Worm (Caenorhabditis elegans): ENCODE measurements around the gene unc-27.

Gene unc-27

ce11 chrX:8808740-8809139, 19.5 kb downstream of the unc-27 start:
- TF ChIP-seq tab-1 (GFP tag; IDR thresholded peaks at IDR 0.05) (no peak), ztf-29 (GFP tag; IDR thresholded peaks at IDR 0.05) (no peak), ref-1 (GFP tag; conservative IDR thresholded peaks at IDR 0.05) (no peak)

ce11 chrX:8810908-8811307, 21.7 kb downstream of the unc-27 start, which contains the start of gene R04E5.9:
Gene R04E5.9 (minus strand): TSS chrX:8811142.
- TF ChIP-seq cog-1 (tag; optimal IDR thresholded peaks at IDR 0.05) (peak; percentile 78), flt-1 (GFP tag; IDR thresholded peaks at IDR 0.05) (0 out of 2 replicates have a peak, but pooled peaks have one; percentile 26), ztf-23 (GFP tag; IDR thresholded peaks at IDR 0.05) (no peak), ref-1 (GFP tag; conservative IDR thresholded peaks at IDR 0.05) (no peak), ztf-29 (GFP tag; IDR thresholded peaks at IDR 0.05) (no peak), tab-1 (GFP tag; IDR thresholded peaks at IDR 0.05) (no peak), T22C8.4 (GFP tag; IDR thresholded peaks at IDR 0.05) (peak; percentile 69)

DNA sequence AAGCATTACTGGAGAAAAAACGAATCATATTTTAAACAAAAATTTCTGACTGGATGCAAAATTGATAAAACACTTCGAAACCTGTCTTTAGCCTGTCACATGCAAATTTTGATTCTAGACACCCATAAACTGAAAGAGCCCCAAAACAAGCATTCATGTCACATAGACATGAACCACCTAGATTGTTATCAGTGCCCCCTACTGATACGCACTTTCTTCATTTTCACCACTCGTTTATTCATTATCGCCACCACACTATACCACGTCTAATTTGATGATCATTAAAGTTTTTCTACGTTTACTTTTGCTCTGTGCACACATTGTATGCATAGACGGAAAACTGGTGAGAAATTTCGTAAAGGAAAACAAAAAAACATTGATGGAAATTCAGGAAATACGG, 22.7 kb downstream of the unc-27 start, which contains the start of gene cnnm-2:
Gene cnnm-2 (plus strand): TSS at position 190 of the 400 bp plus-strand sequence.
- TF ChIP-seq T22C8.4 (GFP tag; IDR thresholded peaks at IDR 0.05) (no peak), ztf-29 (GFP tag; IDR thresholded peaks at IDR 0.05) (no peak), ref-1 (GFP tag; conservative IDR thresholded peaks at IDR 0.05) (no peak), ztf-23 (GFP tag; IDR thresholded peaks at IDR 0.05) (no peak), med-1 (GFP tag; optimal IDR thresholded peaks at IDR 0.05; ENCODE audit: insufficient read depth) (no peak), cog-1 (tag; optimal IDR thresholded peaks at IDR 0.05) (no peak), tab-1 (GFP tag; IDR thresholded peaks at IDR 0.05) (no peak), flt-1 (GFP tag; IDR thresholded peaks at IDR 0.05) (no peak), klf-2 (GFP tag; conservative IDR thresholded peaks at IDR 0.05) (no peak)

ce11 chrX:8817929-8818328, 28.7 kb downstream of the unc-27 start:
- TF ChIP-seq flt-1 (GFP tag; IDR thresholded peaks at IDR 0.05), result peak; percentile 89
- TF ChIP-seq ref-1 (GFP tag; conservative IDR thresholded peaks at IDR 0.05), result peak; percentile 48; the same call in 1 of the 2 replicates
- peak; percentile 65; the same call in 1 of the 2 replicates for TF ChIP-seq klf-2 (GFP tag; conservative IDR thresholded peaks at IDR 0.05)
- peak; percentile 69; the same call in 1 of the 2 replicates for TF ChIP-seq ztf-23 (GFP tag; IDR thresholded peaks at IDR 0.05)
- no peak for TF ChIP-seq ztf-29 (GFP tag; IDR thresholded peaks at IDR 0.05)
- no peak for TF ChIP-seq med-1 (GFP tag; optimal IDR thresholded peaks at IDR 0.05; ENCODE audit: insufficient read depth)
- TF ChIP-seq tab-1 (GFP tag; IDR thresholded peaks at IDR 0.05), result peak; percentile 80
- no peak for TF ChIP-seq cog-1 (tag; optimal IDR thresholded peaks at IDR 0.05)
- TF ChIP-seq T22C8.4 (GFP tag; IDR thresholded peaks at IDR 0.05), result peak; percentile 51

DNA sequence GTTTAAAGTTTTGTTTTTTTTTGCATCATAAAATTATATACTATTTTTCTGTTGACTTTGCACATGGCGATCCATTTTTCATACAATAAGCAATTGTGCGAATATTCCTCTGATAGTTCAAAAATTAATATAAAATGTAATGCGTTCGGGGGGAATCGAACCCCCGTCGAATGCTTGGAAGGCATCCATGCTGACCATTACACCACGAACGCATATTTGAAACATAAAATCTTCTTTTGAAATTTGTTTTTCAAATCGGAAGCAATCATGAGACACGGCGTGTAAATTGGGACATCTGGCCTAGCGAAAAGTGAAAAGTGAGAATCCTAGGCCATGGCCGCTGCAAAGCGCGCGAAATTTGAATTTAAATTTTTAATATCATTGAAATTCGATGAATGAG, 29.2 kb downstream of the unc-27 start:
- peak; percentile 8; the same call in 1 of the 2 replicates for TF ChIP-seq T22C8.4 (GFP tag; IDR thresholded peaks at IDR 0.05)

ce11 chrX:8819815-8820415, 30.7 kb downstream of the unc-27 start:
- TF ChIP-seq ztf-29 (GFP tag; IDR thresholded peaks at IDR 0.05), result no peak
- no peak for TF ChIP-seq ref-1 (GFP tag; conservative IDR thresholded peaks at IDR 0.05)
- no peak for TF ChIP-seq ztf-23 (GFP tag; IDR thresholded peaks at IDR 0.05)
- no peak for TF ChIP-seq klf-2 (GFP tag; conservative IDR thresholded peaks at IDR 0.05)
- TF ChIP-seq T22C8.4 (GFP tag; IDR thresholded peaks at IDR 0.05), result no peak
- no peak for TF ChIP-seq cog-1 (tag; optimal IDR thresholded peaks at IDR 0.05)
- TF ChIP-seq med-1 (GFP tag; optimal IDR thresholded peaks at IDR 0.05; ENCODE audit: insufficient read depth), result no peak
- no peak for TF ChIP-seq flt-1 (GFP tag; IDR thresholded peaks at IDR 0.05)
- TF ChIP-seq tab-1 (GFP tag; IDR thresholded peaks at IDR 0.05), result no peak

- TF ChIP-seq ref-1 (GFP tag; conservative IDR thresholded peaks at IDR 0.05), result no peak
- TF ChIP-seq T22C8.4 (GFP tag; IDR thresholded peaks at IDR 0.05), result no peak
- no peak for TF ChIP-seq med-1 (GFP tag; optimal IDR thresholded peaks at IDR 0.05; ENCODE audit: insufficient read depth)
- TF ChIP-seq tab-1 (GFP tag; IDR thresholded peaks at IDR 0.05), result no peak
- TF ChIP-seq ztf-23 (GFP tag; IDR thresholded peaks at IDR 0.05), result no peak
- TF ChIP-seq flt-1 (GFP tag; IDR thresholded peaks at IDR 0.05), result no peak
- TF ChIP-seq cog-1 (tag; optimal IDR thresholded peaks at IDR 0.05), result no peak
- no peak for TF ChIP-seq klf-2 (GFP tag; conservative IDR thresholded peaks at IDR 0.05)
- no peak for TF ChIP-seq ztf-29 (GFP tag; IDR thresholded peaks at IDR 0.05)
Measured at ce11 chrX:8820643-8821042, 31.4 kb downstream of the unc-27 start.

DNA sequence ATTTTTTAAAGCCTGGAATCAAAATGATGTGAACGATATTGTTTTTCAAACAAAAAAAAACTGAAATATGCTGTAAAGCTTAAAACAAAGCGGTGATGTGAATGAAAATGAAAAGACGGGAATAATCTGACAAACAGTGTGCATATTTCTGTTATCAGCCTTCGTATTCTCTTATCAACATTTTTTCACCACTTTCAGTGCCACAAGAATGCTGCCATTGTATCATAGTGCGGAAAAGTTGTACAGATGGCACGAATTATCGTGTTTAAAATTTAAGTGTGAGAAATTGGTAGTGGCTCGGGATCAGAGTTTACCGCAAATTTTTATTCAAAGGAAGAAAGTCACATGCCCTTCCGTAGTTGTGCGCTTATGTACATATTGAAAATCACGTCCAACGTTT, 35.2 kb downstream of the unc-27 start, which contains the start of gene ifd-1:
Gene ifd-1 (minus strand): TSS at position 12 of the 400 bp plus-strand sequence.
- TF ChIP-seq med-1 (GFP tag; optimal IDR thresholded peaks at IDR 0.05; ENCODE audit: insufficient read depth) (no peak), cog-1 (tag; optimal IDR thresholded peaks at IDR 0.05) (no peak), T22C8.4 (GFP tag; IDR thresholded peaks at IDR 0.05) (no peak), flt-1 (GFP tag; IDR thresholded peaks at IDR 0.05) (no peak), ref-1 (GFP tag; conservative IDR thresholded peaks at IDR 0.05) (no peak), klf-2 (GFP tag; conservative IDR thresholded peaks at IDR 0.05) (no peak), tab-1 (GFP tag; IDR thresholded peaks at IDR 0.05) (no peak), ztf-29 (GFP tag; IDR thresholded peaks at IDR 0.05) (no peak), ztf-23 (GFP tag; IDR thresholded peaks at IDR 0.05) (no peak)

DNA sequence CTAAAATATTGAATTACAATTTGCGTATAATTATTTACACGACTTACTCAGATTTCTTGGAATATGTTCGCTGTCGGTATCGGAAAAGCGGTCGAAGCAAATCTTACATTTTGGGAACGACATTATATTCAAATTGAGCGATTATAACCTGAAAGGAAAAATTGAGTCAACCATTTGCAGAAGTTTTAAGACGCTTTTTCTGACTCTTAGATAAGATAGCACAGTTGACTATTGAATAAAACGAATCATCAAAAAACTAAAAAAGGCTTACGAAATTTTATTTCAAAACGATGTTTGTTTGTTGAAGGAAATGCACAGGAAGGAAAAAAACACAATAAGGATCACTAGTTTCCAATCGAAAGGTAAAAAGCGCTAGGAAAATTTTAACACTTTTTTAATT, 39.1 kb downstream of the unc-27 start, which contains the start of gene rcs-1:
Gene rcs-1 (minus strand): TSS at position 176 of the 400 bp plus-strand sequence.
- TF ChIP-seq T22C8.4 (GFP tag; IDR thresholded peaks at IDR 0.05) (no peak), flt-1 (GFP tag; IDR thresholded peaks at IDR 0.05) (no peak), tab-1 (GFP tag; IDR thresholded peaks at IDR 0.05) (no peak), ref-1 (GFP tag; conservative IDR thresholded peaks at IDR 0.05) (no peak), ztf-29 (GFP tag; IDR thresholded peaks at IDR 0.05) (no peak), cog-1 (tag; optimal IDR thresholded peaks at IDR 0.05) (no peak), ztf-23 (GFP tag; IDR thresholded peaks at IDR 0.05) (no peak), klf-2 (GFP tag; conservative IDR thresholded peaks at IDR 0.05) (no peak), med-1 (GFP tag; optimal IDR thresholded peaks at IDR 0.05; ENCODE audit: insufficient read depth) (no peak)

DNA sequence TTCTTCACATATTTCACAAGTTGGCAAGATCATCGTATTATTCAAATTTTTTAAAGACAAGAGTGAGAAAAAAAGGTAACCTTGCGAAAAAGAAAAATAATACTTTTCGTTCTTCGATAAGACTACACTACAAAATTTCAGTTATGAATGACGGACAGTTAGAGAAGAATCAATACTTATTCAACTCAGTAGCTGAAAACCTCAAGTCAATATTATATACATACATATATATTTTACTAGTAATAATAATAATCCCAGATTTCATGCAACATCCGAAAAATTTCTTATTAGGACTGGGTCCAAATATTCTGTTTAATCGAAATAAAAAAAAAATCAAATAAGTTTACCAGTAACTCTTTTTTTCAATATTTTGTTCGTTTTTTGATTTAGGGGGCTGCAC, 41.9 kb downstream of the unc-27 start, which contains the start of gene C28G1.6:
Gene C28G1.6 (minus strand): TSS at position 101 of the 400 bp plus-strand sequence.
- no peak for TF ChIP-seq tab-1 (GFP tag; IDR thresholded peaks at IDR 0.05)
- TF ChIP-seq med-1 (GFP tag; optimal IDR thresholded peaks at IDR 0.05; ENCODE audit: insufficient read depth), result no peak
- no peak for TF ChIP-seq ref-1 (GFP tag; conservative IDR thresholded peaks at IDR 0.05)
- TF ChIP-seq ztf-29 (GFP tag; IDR thresholded peaks at IDR 0.05), result no peak
- TF ChIP-seq cog-1 (tag; optimal IDR thresholded peaks at IDR 0.05), result no peak
- no peak for TF ChIP-seq flt-1 (GFP tag; IDR thresholded peaks at IDR 0.05)
- no peak for TF ChIP-seq ztf-23 (GFP tag; IDR thresholded peaks at IDR 0.05)
- no peak for TF ChIP-seq klf-2 (GFP tag; conservative IDR thresholded peaks at IDR 0.05)
- no peak for TF ChIP-seq T22C8.4 (GFP tag; IDR thresholded peaks at IDR 0.05)
